Worm (Caenorhabditis elegans): ENCODE measurements around the gene C17G10.10.

ce11 chrII:5619298-5619697 is 20.1 kb upstream of the C17G10.10 start, which contains the start of gene dhs-6:
- TF ChIP-seq hlh-30 (tag; optimal IDR thresholded peaks at IDR 0.05; ENCODE audit: insufficient read depth) = no peak
- no peak for TF ChIP-seq ceh-22 (tag; optimal IDR thresholded peaks at IDR 0.05)
- no peak for TF ChIP-seq tbx-2 (tag; optimal IDR thresholded peaks at IDR 0.05)
- TF ChIP-seq ama-1 (optimal IDR thresholded peaks at IDR 0.05) = no peak
- no peak for TF ChIP-seq zip-5 (tag; optimal IDR thresholded peaks at IDR 0.05)
